Worm (Caenorhabditis elegans): ENCODE measurements around the gene msp-31.
A peak's percentile ranks its signal among the peaks of the same experiment; 100 is the strongest.

Gene msp-31

DNA sequence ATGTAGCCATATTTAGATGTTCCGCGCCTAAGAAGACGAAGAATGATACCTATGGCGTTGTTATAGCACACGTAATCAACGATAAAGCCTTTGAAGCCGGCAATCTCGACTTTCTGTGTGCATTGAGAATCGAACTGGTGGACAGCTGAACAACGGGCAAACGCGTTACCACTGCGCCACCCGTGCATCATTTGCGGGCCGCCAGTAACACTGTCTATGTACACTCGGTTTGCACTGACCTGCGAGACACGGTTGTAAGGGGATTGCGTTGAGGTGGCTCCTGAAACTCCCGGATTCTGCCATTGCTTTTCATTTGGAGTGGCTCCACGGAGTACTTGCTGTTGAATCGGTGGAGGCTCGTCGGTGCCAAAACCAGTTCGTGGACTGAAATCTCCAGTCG is 26.0 kb upstream of the msp-31 start (continued):
- TF ChIP-seq nhr-28 (tag; optimal IDR thresholded peaks at IDR 0.05) (no peak), nhr-12 (tag; optimal IDR thresholded peaks at IDR 0.05) (no peak), ceh-39 (tag; optimal IDR thresholded peaks at IDR 0.05) (no peak), ceh-83 (GFP tag; optimal IDR thresholded peaks at IDR 0.05) (peak; percentile 90), nhr-2 (tag; optimal IDR thresholded peaks at IDR 0.05) (no peak), unc-120 (tag; optimal IDR thresholded peaks at IDR 0.05; ENCODE audit: poor library complexity, severe bottlenecking) (peak; percentile 64), cnd-1 (tag; optimal IDR thresholded peaks at IDR 0.05) (peak; percentile 92), ceh-43 (GFP tag; optimal IDR thresholded peaks at IDR 0.05) (peak; percentile 72)

DNA sequence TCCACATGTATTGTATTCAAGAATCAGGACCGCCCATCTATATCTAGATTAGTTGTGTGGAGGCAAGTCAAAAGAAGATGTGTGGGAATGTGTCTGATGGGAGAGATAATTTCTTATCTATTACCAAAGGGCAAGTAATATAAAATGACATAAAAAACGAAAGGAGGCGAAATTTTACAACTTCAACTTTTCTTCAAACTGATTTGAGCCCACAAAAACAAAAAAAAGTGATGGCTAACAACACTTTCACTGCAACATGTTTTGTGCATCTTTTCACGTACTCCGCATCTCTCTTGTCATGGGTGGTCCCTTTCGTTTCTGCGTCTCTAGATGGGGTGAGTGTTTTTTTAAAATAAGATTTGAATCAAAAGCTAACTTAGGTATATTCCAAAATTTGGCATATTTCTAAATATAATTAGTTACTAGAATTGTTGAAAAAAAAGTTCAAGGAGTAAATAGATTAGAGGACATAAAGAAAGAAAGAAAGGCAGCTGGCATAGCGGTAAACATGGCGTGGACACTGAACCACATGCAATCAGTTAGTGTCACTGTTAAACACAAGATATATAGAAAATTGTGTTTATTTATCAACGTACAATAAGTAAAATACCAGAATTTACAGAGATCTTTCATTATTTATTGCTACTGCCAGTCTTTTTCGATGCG is 25.3 kb upstream of the msp-31 start, which contains the start of gene ZK546.19:
Gene ZK546.19, plus strand, starts transcription at position 186 of the 666 bp plus-strand sequence.
- TF ChIP-seq elt-1 (tag; optimal IDR thresholded peaks at IDR 0.05; ENCODE audit: borderline replicate concordance, insufficient read depth) (peak; percentile 98), ces-1 (GFP tag; optimal IDR thresholded peaks at IDR 0.05) (peak; percentile 30), ztf-11 (tag; optimal IDR thresholded peaks at IDR 0.05) (no peak)

DNA sequence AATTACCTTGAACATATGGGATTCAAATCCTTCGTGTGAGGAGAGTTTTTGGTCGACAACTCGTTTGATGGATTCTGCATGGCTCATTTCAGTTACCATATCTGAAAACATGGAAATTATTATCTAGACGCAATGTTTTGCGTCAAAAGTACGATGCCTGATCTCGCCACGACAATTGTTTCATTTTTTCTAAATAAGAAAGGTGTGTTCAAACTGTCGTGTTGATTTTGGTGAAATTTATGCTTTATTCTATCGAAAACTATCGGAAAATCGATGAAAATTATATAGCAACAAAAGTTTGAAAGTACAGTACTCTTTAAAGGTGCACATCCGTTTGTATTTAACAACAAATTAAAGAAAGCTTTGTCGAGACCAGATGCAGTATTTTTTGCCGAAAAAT is 24.7 kb upstream of the msp-31 start, which contains the start of gene cblc-1:
Gene cblc-1, minus strand, starts transcription at position 101 of the 400 bp plus-strand sequence.
- TF ChIP-seq lsy-2 (tag; optimal IDR thresholded peaks at IDR 0.05) (no peak), ces-1 (GFP tag; optimal IDR thresholded peaks at IDR 0.05) (no peak), drap-1 (GFP tag; optimal IDR thresholded peaks at IDR 0.05) (no peak), sptf-1 (tag; optimal IDR thresholded peaks at IDR 0.05) (no peak), sem-2 (GFP tag; optimal IDR thresholded peaks at IDR 0.05) (no peak), unc-120 (tag; optimal IDR thresholded peaks at IDR 0.05; ENCODE audit: poor library complexity, severe bottlenecking) (no peak), unc-39 (tag; optimal IDR thresholded peaks at IDR 0.05) (no peak), flh-1 (GFP tag; optimal IDR thresholded peaks at IDR 0.05) (no peak), elt-1 (tag; optimal IDR thresholded peaks at IDR 0.05; ENCODE audit: borderline replicate concordance, insufficient read depth) (no peak), nhr-76 (tag; optimal IDR thresholded peaks at IDR 0.05) (no peak), ztf-11 (tag; optimal IDR thresholded peaks at IDR 0.05) (no peak), mls-2 (tag; optimal IDR thresholded peaks at IDR 0.05) (no peak), bed-3 (GFP tag; optimal IDR thresholded peaks at IDR 0.05) (no peak), lin-13 (tag; optimal IDR thresholded peaks at IDR 0.05) (no peak), ceh-39 (tag; optimal IDR thresholded peaks at IDR 0.05) (no peak), mep-1 (tag; optimal IDR thresholded peaks at IDR 0.05) (no peak), hlh-1 (tag; optimal IDR thresholded peaks at IDR 0.05) (no peak), mab-5 (tag; optimal IDR thresholded peaks at IDR 0.05) (no peak), blmp-1 (tag; optimal IDR thresholded peaks at IDR 0.05) (no peak)

DNA sequence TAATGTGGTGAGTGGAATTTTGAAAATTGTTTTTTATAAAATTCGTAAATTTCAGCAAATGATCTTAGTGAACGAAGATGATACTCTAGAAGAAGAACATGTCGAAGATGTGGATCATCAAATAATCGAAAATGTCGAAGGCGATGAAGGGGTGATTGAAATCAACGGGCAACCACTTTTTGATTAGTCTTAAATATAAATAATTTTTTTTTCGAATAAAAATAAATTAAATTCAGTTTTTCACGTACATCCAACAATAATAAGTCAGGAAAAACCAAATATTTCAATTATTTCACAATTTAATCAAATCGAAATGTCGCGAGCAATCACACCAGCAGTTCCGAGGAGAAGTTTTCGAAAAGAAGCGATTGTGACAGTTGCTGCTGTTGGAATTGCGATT is 21.4 kb upstream of the msp-31 start, which contains the start of gene ZK546.4:
Gene ZK546.4, plus strand, starts transcription at position 301 of the 400 bp plus-strand sequence.
- TF ChIP-seq lin-32 (GFP tag; optimal IDR thresholded peaks at IDR 0.05), result no peak
- no peak for TF ChIP-seq tbx-8 (GFP tag; optimal IDR thresholded peaks at IDR 0.05)
- no peak for TF ChIP-seq mls-2 (tag; optimal IDR thresholded peaks at IDR 0.05)
- no peak for TF ChIP-seq zip-8 (tag; optimal IDR thresholded peaks at IDR 0.05)
- TF ChIP-seq ceh-39 (tag; optimal IDR thresholded peaks at IDR 0.05), result no peak
- TF ChIP-seq mep-1 (tag; optimal IDR thresholded peaks at IDR 0.05), result no peak
- no peak for TF ChIP-seq mab-5 (tag; optimal IDR thresholded peaks at IDR 0.05)
- no peak for TF ChIP-seq nhr-28 (tag; optimal IDR thresholded peaks at IDR 0.05)
- TF ChIP-seq ceh-43 (GFP tag; optimal IDR thresholded peaks at IDR 0.05), result no peak
- no peak for TF ChIP-seq drap-1 (GFP tag; optimal IDR thresholded peaks at IDR 0.05)
- TF ChIP-seq hlh-1 (tag; optimal IDR thresholded peaks at IDR 0.05), result no peak
- no peak for TF ChIP-seq nhr-12 (tag; optimal IDR thresholded peaks at IDR 0.05)
- no peak for TF ChIP-seq sem-2 (GFP tag; optimal IDR thresholded peaks at IDR 0.05)
- TF ChIP-seq pha-4 (tag; optimal IDR thresholded peaks at IDR 0.05), result no peak
- no peak for TF ChIP-seq bed-3 (GFP tag; optimal IDR thresholded peaks at IDR 0.05)
- no peak for TF ChIP-seq ceh-83 (GFP tag; optimal IDR thresholded peaks at IDR 0.05)
- TF ChIP-seq elt-1 (tag; optimal IDR thresholded peaks at IDR 0.05; ENCODE audit: borderline replicate concordance, insufficient read depth), result no peak

DNA sequence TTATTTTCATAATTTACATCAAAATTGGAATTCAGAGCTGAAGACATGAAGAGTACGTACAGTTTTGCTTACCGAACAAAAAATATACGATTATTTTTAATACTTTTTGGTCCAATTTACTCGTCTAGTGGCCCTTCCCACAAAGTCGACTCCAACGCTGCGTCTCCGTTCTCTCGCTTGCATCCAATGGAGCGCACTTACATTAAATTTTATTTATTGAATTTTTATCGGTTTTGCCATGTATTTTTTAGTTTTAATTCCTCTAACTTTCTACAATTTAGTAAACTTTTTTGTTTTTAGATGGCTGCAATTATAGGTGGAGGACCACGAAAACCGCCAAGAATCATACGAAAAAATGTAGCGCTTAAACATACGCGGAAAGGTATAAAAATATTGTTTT is 19.2 kb upstream of the msp-31 start, which contains the start of gene ZK546.5:
Gene ZK546.5, plus strand, starts transcription at position 301 of the 400 bp plus-strand sequence.
- TF ChIP-seq ces-1 (GFP tag; optimal IDR thresholded peaks at IDR 0.05) (peak; percentile 71), ceh-39 (tag; optimal IDR thresholded peaks at IDR 0.05) (peak; percentile 39), unc-39 (tag; optimal IDR thresholded peaks at IDR 0.05) (no peak), ztf-11 (tag; optimal IDR thresholded peaks at IDR 0.05) (no peak), lin-13 (tag; optimal IDR thresholded peaks at IDR 0.05) (no peak)

Measured in whole organism, mixed stage, embryonic.